Worm (Caenorhabditis elegans) whole organism, early embryonic: ENCODE data around the gene str-74.

ENCODE experiments used
- B0310.2 ChIP-seq: sonication (generic microtip); optimal IDR thresholded peaks from 2 replicates; lab custom pipeline; 2016; ENCODE audit warnings: mild to moderate bottlenecking, missing genetic modification characterization, missing compliant biosample characterization
- F13C5.2 ChIP-seq: sonication (generic microtip); optimal IDR thresholded peaks from 2 replicates; lab custom pipeline; 2017; ENCODE audit warnings: mild to moderate bottlenecking, missing genetic modification characterization, inconsistent platforms, missing compliant biosample characterization
- aly-1 ChIP-seq: sonication (generic microtip); optimal IDR thresholded peaks from 2 replicates; lab custom pipeline; 2016; ENCODE audit warnings: missing genetic modification characterization, missing compliant biosample characterization
- ama-1 ChIP-seq: fragments of 150-350 bp; optimal IDR thresholded peaks from 2 replicates; lab custom pipeline; 2014
- ceh-13 ChIP-seq: fragments of 200-800 bp; sonication (Bioruptor generic); optimal IDR thresholded peaks from 2 replicates; lab custom pipeline; 2018; ENCODE audit warnings: mild to moderate bottlenecking, missing genetic modification characterization, missing compliant biosample characterization
- flt-1 ChIP-seq: fragments of 200-800 bp; sonication (Bioruptor generic); IDR thresholded peaks from 2 replicates; pipeline ENCODE4 v1.3.6; 2022; ENCODE audit warnings: missing genetic modification characterization, missing compliant biosample characterization
- hmbx-1 ChIP-seq: sonication (generic microtip); optimal IDR thresholded peaks from 2 replicates; lab custom pipeline; 2016; ENCODE audit warnings: mild to moderate bottlenecking, missing genetic modification characterization, missing compliant biosample characterization
- hnd-1 ChIP-seq: sonication (generic microtip); optimal IDR thresholded peaks from 2 replicates; lab custom pipeline; 2016; ENCODE audit warnings: missing genetic modification characterization, missing compliant biosample characterization
- pes-1 ChIP-seq: fragments of 200-800 bp; sonication (Bioruptor generic); IDR thresholded peaks from 2 replicates; pipeline ENCODE4 v1.3.6; 2022; ENCODE audit warnings: missing genetic modification reagents, missing genetic modification characterization, missing compliant biosample characterization
- tbx-11 ChIP-seq: fragments of 200-800 bp; sonication (Bioruptor generic); IDR thresholded peaks from 2 replicates; pipeline ENCODE4 v1.3.6; 2022; ENCODE audit warnings: missing genetic modification characterization, missing compliant biosample characterization
- tbx-37 ChIP-seq: fragments of 200-800 bp; sonication (Bioruptor generic); conservative IDR thresholded peaks from 2 replicates; pipeline ENCODE4 v1.3.6; 2022; ENCODE audit warnings: missing genetic modification reagents, missing genetic modification characterization, missing compliant biosample characterization
- tra-4 ChIP-seq: sonication (generic microtip); optimal IDR thresholded peaks from 2 replicates; lab custom pipeline; 2017; ENCODE audit warnings: missing genetic modification characterization, missing compliant biosample characterization

DNA sequence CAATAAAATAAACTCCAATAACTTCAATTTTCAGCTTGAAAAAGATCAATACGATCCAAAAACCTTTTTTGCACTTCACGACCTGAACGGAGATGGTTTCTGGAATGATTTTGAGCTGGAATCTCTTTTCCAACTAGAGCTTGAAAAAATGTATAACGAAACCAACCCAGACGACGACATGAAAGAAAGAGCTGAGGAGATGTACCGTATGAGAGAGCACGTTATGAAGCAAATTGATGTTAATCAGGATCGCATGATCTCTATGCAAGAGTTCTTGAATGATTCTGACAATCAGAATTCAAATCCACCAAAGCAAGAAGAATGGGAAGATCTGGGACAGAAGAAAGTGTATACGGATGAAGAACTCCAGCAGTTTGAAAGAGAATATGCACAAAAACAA, 41.6 kb downstream of the str-74 start:
- TF ChIP-seq ama-1 (lab: Kevin White, UChicago) (no peak), tra-4 (tag; lab: Kevin White, UChicago) (no peak), B0310.2 (tag; lab: Kevin White, UChicago) (no peak), tbx-11 (GFP tag; lab: Robert Waterston, UW) (no peak), ceh-13 (GFP tag; lab: Kevin White, UChicago) (no peak), F13C5.2 (tag; lab: Kevin White, UChicago) (no peak), pes-1 (GFP tag; lab: Robert Waterston, UW) (no peak), tbx-37 (GFP tag; lab: Robert Waterston, UW) (no peak), flt-1 (GFP tag; lab: Robert Waterston, UW) (no peak), hnd-1 (tag; lab: Kevin White, UChicago) (no peak), hmbx-1 (tag; lab: Kevin White, UChicago) (no peak), aly-1 (tag; lab: Kevin White, UChicago) (no peak)
